Fruit fly (Drosophila melanogaster) whole organism, prepupa: Measurements from ENCODE around the gene gammaCOP.

ENCODE experiments used
- CG16779 ChIP-seq: fragments of 200-800 bp; sonication (Bioruptor generic); optimal IDR thresholded peaks from 3 replicates; lab custom pipeline; 2017; ENCODE audit warnings: missing biosample characterization, mild to moderate bottlenecking, missing genetic modification characterization
- CG32006 ChIP-seq: fragments of 200-800 bp; sonication (Bioruptor generic); optimal IDR thresholded peaks from 3 replicates; lab custom pipeline; 2017; ENCODE audit warnings: missing biosample characterization, mild to moderate bottlenecking, missing genetic modification characterization
- CG6854 ChIP-seq: fragments of 200-800 bp; sonication (Bioruptor generic); optimal IDR thresholded peaks from 2 replicates; lab custom pipeline; 2017; ENCODE audit warnings: missing biosample characterization, mild to moderate bottlenecking, missing genetic modification characterization
- CG8632 ChIP-seq: fragments of 200-800 bp; sonication (Bioruptor generic); optimal IDR thresholded peaks from 3 replicates; lab custom pipeline; 2016; ENCODE audit warnings: missing biosample characterization, missing genetic modification characterization
- Hr38 ChIP-seq: sonication (Bioruptor generic); optimal IDR thresholded peaks from 2 replicates; lab custom pipeline; 2016; ENCODE audit warnings: missing biosample characterization, missing genetic modification characterization
- Lpt ChIP-seq: fragments of 200-800 bp; sonication (Bioruptor generic); optimal IDR thresholded peaks from 3 replicates; lab custom pipeline; 2016; ENCODE audit warnings: missing biosample characterization, missing genetic modification characterization
- Sox102F ChIP-seq: fragments of 200-800 bp; sonication (Bioruptor generic); optimal IDR thresholded peaks from 2 replicates; lab custom pipeline; 2016; ENCODE audit warnings: missing biosample characterization, mild to moderate bottlenecking, missing genetic modification characterization
- Sox14 ChIP-seq: fragments of 200-800 bp; sonication (Bioruptor generic); optimal IDR thresholded peaks from 3 replicates; lab custom pipeline; 2016; ENCODE audit warnings: missing biosample characterization, missing genetic modification characterization
- esn ChIP-seq: fragments of 200-800 bp; sonication (Bioruptor generic); optimal IDR thresholded peaks from 2 replicates; lab custom pipeline; 2016; ENCODE audit warnings: missing biosample characterization, mild to moderate bottlenecking, missing genetic modification characterization, moderate library complexity
- fkh ChIP-seq: fragments of 200-800 bp; sonication (Bioruptor generic); optimal IDR thresholded peaks from 3 replicates; lab custom pipeline; 2017; ENCODE audit warnings: missing biosample characterization, mild to moderate bottlenecking, missing genetic modification characterization, moderate library complexity
- net ChIP-seq: fragments of 200-800 bp; sonication (Bioruptor generic); optimal IDR thresholded peaks from 3 replicates; lab custom pipeline; 2016; ENCODE audit warnings: missing biosample characterization, missing genetic modification characterization
- ss ChIP-seq, 2 experiments: fragments of 200-800 bp; sonication (Bioruptor generic); optimal IDR thresholded peaks; 2 replicates in 1 of 2; 3 replicates in 1 of 2; lab custom pipeline; 2017 to 2018; ENCODE audit warnings: mild to moderate bottlenecking in 2 of 2, missing biosample characterization in 2 of 2, missing genetic modification characterization in 2 of 2, moderate library complexity in 1 of 2
- svp ChIP-seq: fragments of 200-800 bp; sonication (Bioruptor generic); peaks from one replicate; lab custom pipeline; 2016; ENCODE audit warnings: missing biosample characterization, missing genetic modification characterization
- vri ChIP-seq: fragments of 200-800 bp; sonication (Bioruptor generic); optimal IDR thresholded peaks from 3 replicates; lab custom pipeline; 2016; ENCODE audit warnings: missing biosample characterization, mild to moderate bottlenecking, missing genetic modification characterization

- TF ChIP-seq vri (GFP tag; lab: Kevin White, UChicago): peak; percentile 87
- peak; percentile 30 for TF ChIP-seq fkh
- TF ChIP-seq CG8632 (GFP tag; lab: Kevin White, UChicago): peak; percentile 7
- TF ChIP-seq Sox14 (GFP tag; lab: Kevin White, UChicago): peak; percentile 39
- TF ChIP-seq CG32006: no peak
- TF ChIP-seq Sox102F (GFP tag; lab: Kevin White, UChicago): no peak
- no peak for TF ChIP-seq ss (GFP tag; optimal IDR thresholded peaks at IDR 0.05; lab: Kevin White, UChicago)
- no peak for TF ChIP-seq CG6854 (GFP tag; lab: Kevin White, UChicago)
- TF ChIP-seq Hr38: no peak
- no peak for TF ChIP-seq Lpt
- peak; percentile 64 for TF ChIP-seq esn (GFP tag; lab: Kevin White, UChicago)
- TF ChIP-seq CG16779 (tag; lab: Kevin White, UChicago): peak; percentile 39
- no peak for TF ChIP-seq net (GFP tag; lab: Kevin White, UChicago)
- peak; percentile 89 for TF ChIP-seq svp (GFP tag; lab: Kevin White, UChicago)
Observed at dm6 chr3R:31592256-31592879, 20.4 kb downstream of the gammaCOP start, which contains the start of gene CG1774.
